Fruit fly (Drosophila melanogaster) Kc167 (cell line): ENCODE data around the gene onecut.

Experiments
- Myc ChIP-seq: fragments of >200 bp; optimal IDR thresholded peaks from 2 replicates; lab custom pipeline; 2017; ENCODE audit warnings: missing external identifiers
- insv ChIP-seq: fragments of >200 bp; optimal IDR thresholded peaks from 3 replicates; lab custom pipeline; 2018; ENCODE audit warnings: missing external identifiers
- psq ChIP-seq: fragments of >200 bp; optimal IDR thresholded peaks from 2 replicates; lab custom pipeline; 2017; ENCODE audit warnings: missing external identifiers

DNA sequence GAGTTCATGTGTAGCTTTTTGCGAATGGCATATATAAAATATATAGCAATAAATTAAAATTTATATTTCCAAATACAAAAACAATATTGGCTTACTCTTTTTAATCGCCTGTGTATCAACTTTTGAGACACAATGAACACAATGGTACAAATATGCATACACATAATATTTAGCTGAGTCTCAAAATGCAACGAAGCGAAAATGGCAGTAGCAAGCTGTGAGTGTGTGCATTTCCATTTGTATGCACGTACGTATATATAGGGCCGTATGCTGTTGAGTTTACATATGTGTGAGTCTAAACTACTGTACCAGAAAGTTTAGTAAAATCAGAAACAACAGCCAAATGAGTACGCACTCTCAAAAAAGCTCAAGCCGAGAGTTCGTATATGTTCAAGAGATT lies 52.7 kb downstream of the onecut start:
- no peak for TF ChIP-seq psq (lab: Kevin White, UChicago)
- no peak for TF ChIP-seq insv (lab: Kevin White, UChicago)
- TF ChIP-seq Myc (lab: Kevin White, UChicago), result no peak
